Worm (Caenorhabditis elegans) whole organism, L1 larva: Measurements from ENCODE around the gene C32D5.14.
A peak's percentile ranks its signal among the peaks of the same experiment; 100 is the strongest.

Experiments used
- C04F5.9 ChIP-seq: sonication (generic microtip); optimal IDR thresholded peaks from 2 replicates; lab custom pipeline; 2016; ENCODE audit warnings: missing genetic modification characterization, missing compliant biosample characterization
- C16A3.4 ChIP-seq: fragments of 150-350 bp; optimal IDR thresholded peaks from 2 replicates; lab custom pipeline; 2014; ENCODE audit warnings: missing biosample characterization, missing genetic modification characterization
- C34B4.2 ChIP-seq: sonication (generic microtip); optimal IDR thresholded peaks from 2 replicates; lab custom pipeline; 2017; ENCODE audit warnings: mild to moderate bottlenecking, missing genetic modification characterization, missing compliant biosample characterization
- F16B12.6 ChIP-seq: fragments of 150-350 bp; optimal IDR thresholded peaks from 2 replicates; lab custom pipeline; 2014; ENCODE audit warnings: missing biosample characterization, missing genetic modification characterization
- ama-1 ChIP-seq: fragments of 150-350 bp; optimal IDR thresholded peaks from 2 replicates; lab custom pipeline; 2014
- blmp-1 ChIP-seq: fragments of 150-350 bp; optimal IDR thresholded peaks from 2 replicates; lab custom pipeline; 2014; ENCODE audit warnings: missing biosample characterization, missing genetic modification characterization
- ceh-8 ChIP-seq: fragments of 200-800 bp; sonication (Bioruptor generic); optimal IDR thresholded peaks from 2 replicates; lab custom pipeline; 2018; ENCODE audit warnings: mild to moderate bottlenecking, missing genetic modification characterization, moderate library complexity, missing compliant biosample characterization
- ceh-82 ChIP-seq, 3 experiments: fragments of 150-350 bp in 1 of 3; sonication (generic microtip) in 2 of 3; optimal IDR thresholded peaks; 2 replicates each; lab custom pipeline; 2014 to 2017; ENCODE audit warnings: missing biosample characterization in 3 of 3, missing genetic modification characterization in 3 of 3
- ceh-88 ChIP-seq: fragments of 200-800 bp; sonication (Bioruptor generic); IDR thresholded peaks from 2 replicates; pipeline ENCODE4 v1.3.6; 2022; ENCODE audit warnings: missing genetic modification characterization, missing compliant biosample characterization
- ces-1 ChIP-seq: fragments of 150-350 bp; optimal IDR thresholded peaks from 2 replicates; lab custom pipeline; 2014; ENCODE audit warnings: missing biosample characterization, missing genetic modification reagents, missing genetic modification characterization
- dpl-1 ChIP-seq, 3 experiments: fragments of 150-350 bp in 2 of 3; sonication (generic microtip) in 1 of 3; optimal IDR thresholded peaks; 2 replicates each; lab custom pipeline; 2014 to 2017; ENCODE audit warnings: missing biosample characterization in 3 of 3, missing genetic modification characterization in 3 of 3, missing genetic modification reagents in 3 of 3
- efl-1 ChIP-seq, 4 experiments: fragments of 150-350 bp; optimal IDR thresholded peaks in 3 of 4; peaks in 1 of 4; 1 replicate in 1 of 4; 2 replicates in 3 of 4; lab custom pipeline; 2014; ENCODE audit warnings: missing biosample characterization in 2 of 4, missing genetic modification characterization in 2 of 4, missing genetic modification reagents in 2 of 4
- efl-3 ChIP-seq: fragments of 200-800 bp; sonication (Bioruptor generic); optimal IDR thresholded peaks from 2 replicates; lab custom pipeline; 2018; ENCODE audit warnings: mild to moderate bottlenecking, missing genetic modification characterization, missing compliant biosample characterization
- elt-2 ChIP-seq: sonication (generic microtip); optimal IDR thresholded peaks from 2 replicates; lab custom pipeline; 2016; ENCODE audit warnings: missing genetic modification characterization, mild to moderate bottlenecking, inconsistent platforms, missing compliant biosample characterization, missing genetic modification reagents
- elt-3 ChIP-seq, 6 experiments: fragments of 150-350 bp in 1 of 6; sonication (generic microtip); optimal IDR thresholded peaks; 2 replicates each; lab custom pipeline; 2017 to 2018; ENCODE audit warnings: missing biosample characterization in 6 of 6, missing genetic modification characterization in 6 of 6, inconsistent platforms in 1 of 6
- ets-5 ChIP-seq: fragments of 200-800 bp; sonication (Bioruptor generic); IDR thresholded peaks from 2 replicates; pipeline ENCODE4 v1.3.6; 2022; ENCODE audit warnings: missing genetic modification characterization, missing compliant biosample characterization
- fkh-10 ChIP-seq: sonication (generic microtip); optimal IDR thresholded peaks from 2 replicates; lab custom pipeline; 2017; ENCODE audit warnings: missing biosample characterization, missing genetic modification reagents, missing genetic modification characterization
- fkh-8 ChIP-seq: sonication (generic microtip); optimal IDR thresholded peaks from 2 replicates; lab custom pipeline; 2016; ENCODE audit warnings: mild to moderate bottlenecking, missing genetic modification characterization, missing compliant biosample characterization
- fos-1 ChIP-seq: fragments of 150-350 bp; optimal IDR thresholded peaks from 2 replicates; lab custom pipeline; 2014; ENCODE audit warnings: missing biosample characterization, missing genetic modification characterization
- grh-1 ChIP-seq: fragments of 200-800 bp; sonication (Bioruptor generic); IDR thresholded peaks from 2 replicates; pipeline ENCODE4 v1.3.6; 2022; ENCODE audit warnings: missing genetic modification reagents, missing genetic modification characterization, missing compliant biosample characterization
- hpl-2 ChIP-seq: fragments of 150-350 bp; optimal IDR thresholded peaks from 2 replicates; lab custom pipeline; 2014; ENCODE audit warnings: missing biosample characterization, missing genetic modification reagents, missing genetic modification characterization
- irx-1 ChIP-seq: sonication (generic microtip); optimal IDR thresholded peaks from 2 replicates; lab custom pipeline; 2016; ENCODE audit warnings: missing genetic modification characterization, missing compliant biosample characterization
- lin-13 ChIP-seq: fragments of 150-350 bp; optimal IDR thresholded peaks from 2 replicates; lab custom pipeline; 2014; ENCODE audit warnings: missing biosample characterization, missing genetic modification reagents, missing genetic modification characterization
- lin-14 ChIP-seq: fragments of 200-800 bp; sonication (Bioruptor generic); optimal IDR thresholded peaks from 2 replicates; lab custom pipeline; 2018; ENCODE audit warnings: mild to moderate bottlenecking, missing genetic modification characterization, moderate library complexity, missing compliant biosample characterization
- lin-35 ChIP-seq, 2 experiments: fragments of 150-350 bp; optimal IDR thresholded peaks; 2 replicates each; lab custom pipeline; 2014; ENCODE audit warnings: missing biosample characterization in 2 of 2, missing genetic modification characterization in 2 of 2, missing genetic modification reagents in 2 of 2
- lin-39 ChIP-seq: fragments of 150-350 bp; optimal IDR thresholded peaks from 2 replicates; lab custom pipeline; 2014; ENCODE audit warnings: missing biosample characterization, missing genetic modification reagents, missing genetic modification characterization
- lir-3 ChIP-seq: sonication (generic microtip); optimal IDR thresholded peaks from 2 replicates; lab custom pipeline; 2016; ENCODE audit warnings: mild to moderate bottlenecking, missing genetic modification characterization, moderate library complexity, missing compliant biosample characterization; ENCODE audit not compliant: poor library complexity
- mab-9 ChIP-seq: fragments of 200-800 bp; sonication (Bioruptor generic); IDR thresholded peaks from 2 replicates; pipeline ENCODE4 v1.3.6; 2022; ENCODE audit warnings: missing genetic modification reagents, missing genetic modification characterization, missing compliant biosample characterization
- mep-1 ChIP-seq: fragments of 150-350 bp; optimal IDR thresholded peaks from 2 replicates; lab custom pipeline; 2014; ENCODE audit warnings: missing biosample characterization, missing genetic modification characterization
- nhr-19 ChIP-seq: fragments of 200-800 bp; sonication (Bioruptor generic); conservative IDR thresholded peaks from 2 replicates; pipeline ENCODE4 v1.3.6; 2022; ENCODE audit warnings: missing genetic modification characterization, missing compliant biosample characterization
- nhr-20 ChIP-seq: sonication (generic microtip); optimal IDR thresholded peaks from 2 replicates; lab custom pipeline; 2016; ENCODE audit warnings: mild to moderate bottlenecking, missing genetic modification characterization, missing compliant biosample characterization
- nhr-237 ChIP-seq: fragments of 150-350 bp; optimal IDR thresholded peaks from 2 replicates; lab custom pipeline; 2014; ENCODE audit warnings: missing biosample characterization, missing genetic modification characterization
- nhr-47 ChIP-seq: sonication (generic microtip); optimal IDR thresholded peaks from 2 replicates; lab custom pipeline; 2016; ENCODE audit warnings: mild to moderate bottlenecking, missing genetic modification characterization, moderate library complexity, missing compliant biosample characterization
- nhr-71 ChIP-seq: sonication (generic microtip); optimal IDR thresholded peaks from 2 replicates; lab custom pipeline; 2016; ENCODE audit warnings: mild to moderate bottlenecking, missing genetic modification characterization, moderate library complexity, missing compliant biosample characterization
- nhr-77 ChIP-seq: fragments of 150-350 bp; optimal IDR thresholded peaks from 2 replicates; lab custom pipeline; 2014; ENCODE audit warnings: missing biosample characterization, missing genetic modification characterization
- rnt-1 ChIP-seq: sonication (generic microtip); optimal IDR thresholded peaks from 2 replicates; lab custom pipeline; 2016; ENCODE audit warnings: mild to moderate bottlenecking, missing genetic modification characterization, moderate library complexity, missing compliant biosample characterization
- skn-1 ChIP-seq: fragments of 150-350 bp; optimal IDR thresholded peaks from 2 replicates; lab custom pipeline; 2014; ENCODE audit warnings: missing biosample characterization, missing genetic modification characterization
- snu-23 ChIP-seq: sonication (generic microtip); optimal IDR thresholded peaks from 2 replicates; lab custom pipeline; 2016; ENCODE audit warnings: missing genetic modification characterization, missing compliant biosample characterization
- sptf-1 ChIP-seq: fragments of 150-350 bp; optimal IDR thresholded peaks from 2 replicates; lab custom pipeline; 2014; ENCODE audit warnings: missing biosample characterization, missing genetic modification characterization
- sup-37 ChIP-seq: fragments of 200-800 bp; sonication (Bioruptor generic); optimal IDR thresholded peaks from 2 replicates; lab custom pipeline; 2018; ENCODE audit warnings: mild to moderate bottlenecking, missing genetic modification characterization, missing compliant biosample characterization
- tbx-2 ChIP-seq: sonication (generic microtip); optimal IDR thresholded peaks from 2 replicates; lab custom pipeline; 2016; ENCODE audit warnings: missing genetic modification characterization, missing compliant biosample characterization
- unc-130 ChIP-seq: fragments of 150-350 bp; optimal IDR thresholded peaks from 2 replicates; lab custom pipeline; 2017; ENCODE audit warnings: missing biosample characterization, missing genetic modification characterization, inconsistent platforms
- unc-86 ChIP-seq: sonication (generic microtip); optimal IDR thresholded peaks from 2 replicates; lab custom pipeline; 2016; ENCODE audit warnings: missing genetic modification characterization, missing compliant biosample characterization
- xbp-1 ChIP-seq: sonication (generic microtip); optimal IDR thresholded peaks from 2 replicates; lab custom pipeline; 2016; ENCODE audit warnings: missing genetic modification characterization, missing compliant biosample characterization
- zip-4 ChIP-seq: fragments of 200-800 bp; sonication (Bioruptor generic); optimal IDR thresholded peaks from 2 replicates; lab custom pipeline; 2018; ENCODE audit warnings: mild to moderate bottlenecking, missing genetic modification characterization, moderate library complexity, missing compliant biosample characterization
- ztf-11 ChIP-seq, 2 experiments: sonication (generic microtip); optimal IDR thresholded peaks; 2 replicates each; lab custom pipeline; 2016 to 2017; ENCODE audit warnings: missing genetic modification characterization in 2 of 2, missing biosample characterization in 1 of 2, missing compliant biosample characterization in 1 of 2
- ztf-4 ChIP-seq: fragments of 150-350 bp; optimal IDR thresholded peaks from 2 replicates; lab custom pipeline; 2014; ENCODE audit warnings: missing biosample characterization, missing genetic modification characterization

The C32D5.14 gene

DNA sequence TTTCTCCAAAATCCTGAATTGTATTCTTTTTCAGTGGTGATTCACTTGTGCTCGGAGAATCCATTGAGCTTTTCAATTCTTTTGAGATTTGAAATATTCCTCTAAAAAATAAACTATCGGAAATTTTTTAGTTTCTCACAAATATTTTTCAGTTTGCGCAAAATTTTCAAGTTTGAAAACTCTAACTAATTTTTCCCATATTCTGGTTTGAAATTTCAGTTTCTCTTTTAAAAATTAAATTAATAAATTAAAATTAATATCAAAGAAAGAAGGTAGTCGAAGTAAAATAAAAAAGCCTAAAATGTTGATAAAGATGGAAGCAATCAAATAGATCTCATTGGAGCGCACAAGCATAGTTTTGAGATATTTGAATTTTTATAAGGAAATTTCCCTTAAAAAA is 16.6 kb downstream of the C32D5.14 start, which contains the start of gene C32D5.10:
Gene C32D5.10 (minus strand): TSS at position 101 of the 400 bp plus-strand sequence.
- no peak for TF ChIP-seq C16A3.4
- TF ChIP-seq hpl-2: no peak
- no peak for TF ChIP-seq ceh-82 (tag; optimal IDR thresholded peaks at IDR 0.05; lab: Kevin White, UChicago)
- no peak for TF ChIP-seq ceh-8 (GFP tag; lab: Kevin White, UChicago)
- no peak for TF ChIP-seq C34B4.2 (tag; lab: Kevin White, UChicago)
- no peak for TF ChIP-seq lin-14 (GFP tag; lab: Kevin White, UChicago)
- TF ChIP-seq fkh-10 (GFP tag; lab: Kevin White, UChicago): no peak
- TF ChIP-seq C04F5.9: no peak

DNA sequence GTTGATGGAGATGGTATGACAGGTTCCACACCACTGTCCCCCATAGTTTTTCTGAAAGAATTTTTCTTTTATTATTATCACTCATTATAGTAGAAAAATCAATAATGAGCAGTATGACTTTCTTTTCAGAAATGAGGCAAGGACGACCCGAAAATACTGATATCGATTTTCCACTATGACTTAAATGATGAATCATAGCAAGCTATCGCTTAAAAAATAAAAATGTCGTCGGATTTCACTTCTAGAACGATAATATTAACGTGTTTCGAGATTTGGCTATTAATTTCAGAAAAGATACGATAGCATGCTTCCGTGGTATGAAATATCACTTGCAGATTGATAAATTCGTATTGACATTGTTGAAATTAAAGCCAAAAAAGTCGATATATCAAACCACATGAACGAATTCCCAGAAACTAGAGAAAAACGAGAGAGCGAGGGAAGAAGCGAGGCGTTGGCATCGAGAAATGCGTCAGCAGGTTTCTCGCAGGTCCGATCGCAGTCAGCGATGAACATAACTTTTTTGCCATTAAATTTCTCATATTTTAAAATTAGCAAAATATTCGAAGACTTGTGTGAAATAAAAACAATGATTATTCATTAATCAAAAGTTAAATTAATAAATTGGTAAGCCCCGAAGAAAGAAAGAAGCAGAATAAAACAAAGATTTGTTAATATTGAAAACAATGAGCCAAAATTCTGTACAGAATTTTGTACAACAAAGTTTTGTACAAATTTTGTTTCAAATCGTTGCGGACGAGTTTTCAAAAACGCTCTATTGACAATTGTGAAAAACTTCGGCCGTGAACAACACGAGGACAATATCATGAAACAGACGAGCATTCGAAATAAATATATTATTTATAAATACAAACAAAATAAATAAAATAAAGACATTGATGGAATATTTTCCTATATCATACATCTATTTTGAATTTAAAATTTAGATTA is 20.4 kb downstream of the C32D5.14 start, which contains the start of gene C32D5.11:
Gene C32D5.11 (minus strand): TSS at position 51 of the 951 bp plus-strand sequence.
- TF ChIP-seq fkh-10 (GFP tag; lab: Kevin White, UChicago) (no peak), mep-1 (peak; percentile 85), ets-5 (GFP tag; lab: Robert Waterston, UW) (no peak), ztf-11 (tag; optimal IDR thresholded peaks at IDR 0.05; lab: Kevin White, UChicago) (no peak), blmp-1 (peak; percentile 67), nhr-47 (tag; lab: Kevin White, UChicago) (peak; percentile 84), fkh-8 (tag; lab: Kevin White, UChicago) (peak; percentile 91), nhr-71 (tag; lab: Kevin White, UChicago) (peak; percentile 89), efl-1 (optimal IDR thresholded peaks at IDR 0.05; lab: Kevin White, UChicago) (peak; percentile 57 to 75), efl-1 (GFP tag; optimal IDR thresholded peaks at IDR 0.05 in 1 of 2; lab: Kevin White, UChicago) (peak; percentile 72 to 97), elt-3 (tag; optimal IDR thresholded peaks at IDR 0.05; lab: Kevin White, UChicago) (peak in 2 of 6 experiments; percentile 17 to 45), nhr-20 (tag; lab: Kevin White, UChicago) (peak; percentile 87), lir-3 (tag; lab: Kevin White, UChicago) (peak; percentile 49), xbp-1 (tag; lab: Kevin White, UChicago) (peak; percentile 79), mab-9 (GFP tag; lab: Robert Waterston, UW) (no peak), ceh-82 (tag; optimal IDR thresholded peaks at IDR 0.05; lab: Kevin White, UChicago) (peak; percentile 51 to 77 (median 70)), snu-23 (peak; percentile 88), zip-4 (no peak), sptf-1 (tag; lab: Kevin White, UChicago) (no peak), sup-37 (GFP tag; lab: Kevin White, UChicago) (no peak), ztf-4 (tag; lab: Kevin White, UChicago) (peak; percentile 63), nhr-77 (tag; lab: Kevin White, UChicago) (peak; percentile 72), C16A3.4 (peak; percentile 90), fos-1 (tag; lab: Kevin White, UChicago) (peak; percentile 35), efl-3 (GFP tag; lab: Kevin White, UChicago) (no peak), F16B12.6 (tag; lab: Kevin White, UChicago) (peak; percentile 54), ama-1 (lab: Kevin White, UChicago) (no peak), ces-1 (GFP tag; lab: Kevin White, UChicago) (no peak), grh-1 (peak; percentile 32; the same call in 1 of the 2 replicates), ceh-88 (GFP tag; lab: Robert Waterston, UW) (no peak), lin-13 (GFP tag; lab: Kevin White, UChicago) (peak; percentile 69), rnt-1 (tag; lab: Kevin White, UChicago) (peak; percentile 86), irx-1 (tag; lab: Kevin White, UChicago) (peak; percentile 63), C04F5.9 (peak; percentile 8), tbx-2 (tag; lab: Kevin White, UChicago) (peak; percentile 73), skn-1 (tag; lab: Kevin White, UChicago) (peak; percentile 54), unc-130 (tag; lab: Kevin White, UChicago) (peak; percentile 49), dpl-1 (GFP tag; optimal IDR thresholded peaks at IDR 0.05; lab: Kevin White, UChicago) (peak; percentile 49 to 81 (median 78)), nhr-237 (tag; lab: Kevin White, UChicago) (no peak), lin-35 (GFP tag; optimal IDR thresholded peaks at IDR 0.05; lab: Kevin White, UChicago) (peak; percentile 80 to 86), unc-86 (tag; lab: Kevin White, UChicago) (peak; percentile 78), hpl-2 (no peak), elt-2 (tag; lab: Kevin White, UChicago) (no peak), nhr-19 (peak; percentile 72), lin-39 (tag; lab: Kevin White, UChicago) (peak; percentile 12)
